Fruit fly (Drosophila melanogaster) whole organism, wandering third instar larva: ENCODE data around the gene CG2991.

ENCODE experiments used
- Hr78 ChIP-seq: fragments of >200 bp; optimal IDR thresholded peaks from 2 replicates; lab custom pipeline; 2017; ENCODE audit warnings: missing biosample characterization, missing genetic modification characterization
- Vsx2 ChIP-seq: fragments of 200-300, 225-300 bp; sonication (Bioruptor generic); optimal IDR thresholded peaks from 2 replicates; lab custom pipeline; 2018; ENCODE audit warnings: missing biosample characterization, missing genetic modification characterization; ENCODE audit not compliant: partially characterized antibody
- br ChIP-seq: fragments of 200-800 bp; sonication (Bioruptor generic); optimal IDR thresholded peaks from 2 replicates; lab custom pipeline; 2016; ENCODE audit warnings: missing biosample characterization, missing genetic modification characterization
- brk ChIP-seq: fragments of 200-800 bp; sonication (Bioruptor generic); optimal IDR thresholded peaks from 2 replicates; lab custom pipeline; 2016; ENCODE audit warnings: missing biosample characterization, mild to moderate bottlenecking, missing genetic modification characterization
- dsf ChIP-seq: sonication (Bioruptor generic); optimal IDR thresholded peaks from 2 replicates; lab custom pipeline; 2016; ENCODE audit warnings: missing biosample characterization, missing genetic modification characterization, borderline replicate concordance
- h ChIP-seq: fragments of 200-800 bp; sonication (Bioruptor generic); optimal IDR thresholded peaks from 3 replicates; lab custom pipeline; 2016; ENCODE audit warnings: missing biosample characterization, mild to moderate bottlenecking, missing genetic modification characterization
- tai ChIP-seq: sonication (Bioruptor generic); optimal IDR thresholded peaks from 2 replicates; lab custom pipeline; 2016; ENCODE audit warnings: missing biosample characterization, missing genetic modification characterization
- usp ChIP-seq: fragments of >200 bp; optimal IDR thresholded peaks from 2 replicates; lab custom pipeline; 2017; ENCODE audit warnings: missing biosample characterization, missing genetic modification characterization

dm6 chr2L:2884683-2885502, 27.9 kb downstream of the CG2991 start:
- no peak for TF ChIP-seq usp
- no peak for TF ChIP-seq dsf (GFP tag; lab: Kevin White, UChicago)
- no peak for TF ChIP-seq brk (GFP tag; lab: Kevin White, UChicago)
- no peak for TF ChIP-seq h
- TF ChIP-seq br (GFP tag; lab: Kevin White, UChicago) = peak; percentile 3
- no peak for TF ChIP-seq Hr78 (GFP tag; lab: Kevin White, UChicago)
- TF ChIP-seq Vsx2 = no peak
- no peak for TF ChIP-seq tai (GFP tag; lab: Kevin White, UChicago)
